Fruit fly (Drosophila melanogaster): ENCODE measurements around the gene Fmr1.

dm6 chr3R:10078468-10079143, 31.3 kb downstream of the Fmr1 start:
- no peak for TF ChIP-seq CG8478 (optimal IDR thresholded peaks at IDR 0.05)
- TF ChIP-seq CTCF (optimal IDR thresholded peaks at IDR 0.05): no peak
